Fruit fly (Drosophila melanogaster) ovary, adult (tissue): ENCODE data around the gene CG13949.

Source experiments
- CG17801 ChIP-seq: fragments of 200-800 bp; optimal IDR thresholded peaks from 2 replicates; lab custom pipeline; 2019; ENCODE audit warnings: missing biosample characterization, mild to moderate bottlenecking, missing genetic modification characterization, moderate library complexity; ENCODE audit not compliant: partially characterized antibody

The CG13949 gene

DNA sequence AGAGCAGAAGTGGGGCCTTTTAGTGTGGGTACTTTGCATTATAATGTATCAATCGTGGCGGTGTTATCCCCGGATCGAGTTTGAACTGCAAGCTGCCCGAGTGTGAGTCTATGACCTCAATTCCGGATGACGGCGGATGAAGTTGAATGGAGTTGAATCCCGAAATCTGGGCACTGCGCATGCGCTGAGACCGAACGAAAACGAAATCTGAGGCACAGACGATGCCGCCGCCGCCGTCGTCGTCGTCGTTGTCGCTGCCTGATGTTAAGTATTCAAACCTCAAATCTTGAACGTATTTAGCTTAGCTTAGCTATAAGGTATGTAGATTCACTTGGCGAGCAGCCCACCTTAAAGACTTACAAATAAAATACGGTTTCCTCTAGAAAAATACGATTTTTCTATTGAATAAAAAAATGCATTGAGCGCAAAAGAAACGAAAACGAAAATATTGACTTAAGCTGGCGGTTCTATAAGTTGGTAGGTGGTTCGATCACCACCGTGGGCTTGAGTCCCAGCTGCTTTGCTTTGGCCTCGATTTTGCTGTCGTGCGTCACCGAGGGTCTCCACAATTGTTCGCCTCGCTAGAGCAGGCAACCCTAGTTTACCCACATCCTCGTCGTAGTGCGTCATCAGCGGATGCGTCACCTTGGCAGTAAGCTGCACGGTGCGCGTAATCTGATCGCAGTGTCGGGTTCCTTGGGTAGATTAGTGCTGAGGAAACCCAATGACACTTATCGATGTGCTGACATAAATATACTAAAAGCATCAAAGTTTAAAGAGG is 18.8 kb downstream of the CG13949 start:
- TF ChIP-seq CG17801 (GFP tag; lab: Kevin White, UChicago): no peak

DNA sequence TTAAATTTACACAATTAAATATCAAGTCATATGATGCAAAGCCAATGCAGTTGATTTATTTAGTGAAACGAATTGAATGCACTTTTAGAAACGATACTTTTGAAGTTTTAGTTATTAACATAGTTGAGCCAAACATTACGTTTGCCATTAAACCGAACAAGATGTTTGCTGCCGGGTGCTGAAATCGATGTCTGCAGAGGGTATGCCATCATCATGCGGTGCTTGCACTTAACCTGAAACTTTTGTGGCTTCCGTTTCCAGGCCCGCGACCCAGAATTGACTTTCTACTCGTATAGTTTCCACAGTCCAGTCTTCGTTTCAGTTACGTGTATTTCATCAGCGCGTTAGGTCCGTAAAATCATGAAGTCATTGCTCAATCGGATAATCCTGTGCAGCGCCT is 21.9 kb downstream of the CG13949 start, which contains the start of gene ninaA:
Gene ninaA, plus strand, starts transcription at position 301 of the 400 bp plus-strand sequence.
- TF ChIP-seq CG17801 (GFP tag; lab: Kevin White, UChicago): no peak

DNA sequence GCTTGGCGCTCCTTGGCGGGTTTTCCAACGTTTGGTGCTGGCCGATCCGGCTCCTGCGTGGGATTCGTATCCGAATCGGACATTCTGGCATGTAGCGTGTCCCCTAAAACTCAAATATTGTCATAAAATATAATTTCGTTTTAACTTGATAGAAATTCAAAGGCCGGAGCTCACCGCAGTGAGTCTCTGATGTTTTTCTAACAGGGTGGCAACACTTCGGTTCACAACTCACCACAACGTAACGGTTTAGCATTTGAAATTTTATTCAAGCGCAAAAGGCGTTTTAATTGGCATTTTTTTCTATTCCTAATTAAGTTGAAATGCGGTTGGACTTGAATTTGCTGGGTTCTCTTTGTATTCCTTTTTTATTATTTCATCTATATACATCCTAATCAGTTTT is 29.8 kb downstream of the CG13949 start, which contains the start of gene CG15824:
Gene CG15824, minus strand, starts transcription at position 172 of the 400 bp plus-strand sequence.
- TF ChIP-seq CG17801 (GFP tag; lab: Kevin White, UChicago): no peak

DNA sequence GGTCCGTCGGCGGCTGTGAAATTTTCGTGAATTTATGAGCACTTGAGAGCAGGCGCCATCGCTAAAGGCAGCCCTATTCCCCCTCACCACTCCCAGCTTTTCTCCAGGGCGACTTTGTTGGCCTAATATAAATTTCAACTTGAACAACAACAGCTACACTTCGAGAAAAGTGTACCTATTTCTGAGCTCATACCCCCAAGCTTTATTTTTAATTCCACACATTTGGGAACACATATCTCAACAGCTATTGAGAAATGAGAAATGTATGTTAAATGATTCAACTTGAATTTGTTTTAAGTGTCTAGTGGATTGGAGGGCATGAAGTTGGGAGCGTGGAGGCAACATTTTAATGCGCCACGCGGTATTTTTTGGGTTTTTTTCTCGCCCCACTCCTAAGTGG is 31.6 kb downstream of the CG13949 start:
- no peak for TF ChIP-seq CG17801 (GFP tag; lab: Kevin White, UChicago)

DNA sequence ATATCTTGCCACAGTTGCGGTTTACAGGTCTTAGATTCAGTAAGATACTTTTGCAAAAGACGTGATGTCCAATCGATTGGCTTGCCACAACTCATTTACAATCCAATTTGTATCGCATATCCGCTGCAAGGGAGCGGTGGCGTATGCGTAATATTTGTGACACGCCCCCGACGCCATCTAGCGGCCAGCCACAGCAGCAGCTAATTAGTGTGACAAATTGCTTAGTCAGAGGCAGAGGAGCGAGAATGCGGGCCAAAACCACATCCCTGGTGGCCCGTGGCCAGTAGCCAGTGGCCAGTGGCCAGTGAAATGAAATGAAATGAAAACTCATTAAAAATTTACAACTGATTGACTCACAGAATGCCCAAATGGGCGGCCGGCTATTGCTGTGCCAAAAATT is 32.7 kb downstream of the CG13949 start:
- no peak for TF ChIP-seq CG17801 (GFP tag; lab: Kevin White, UChicago)

DNA sequence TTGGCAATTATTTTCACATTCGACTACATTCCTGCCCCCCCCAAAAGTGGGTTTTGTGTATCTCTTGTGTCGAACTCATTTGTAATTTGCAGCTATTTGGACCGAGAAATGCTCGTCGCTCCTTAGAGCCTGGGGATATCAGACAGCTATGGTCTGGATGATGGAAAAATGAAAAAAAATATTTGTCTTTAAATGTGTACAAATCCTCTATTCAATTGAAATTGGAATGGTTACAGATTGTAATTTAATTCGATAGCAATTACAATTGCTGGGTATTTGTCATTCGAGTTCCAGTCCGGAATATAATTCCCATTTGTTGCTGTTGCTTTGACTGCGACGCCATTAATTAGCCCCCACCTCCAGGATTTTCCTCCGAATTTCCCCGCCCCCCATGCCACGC is 34.7 kb downstream of the CG13949 start:
- no peak for TF ChIP-seq CG17801 (GFP tag; lab: Kevin White, UChicago)

DNA sequence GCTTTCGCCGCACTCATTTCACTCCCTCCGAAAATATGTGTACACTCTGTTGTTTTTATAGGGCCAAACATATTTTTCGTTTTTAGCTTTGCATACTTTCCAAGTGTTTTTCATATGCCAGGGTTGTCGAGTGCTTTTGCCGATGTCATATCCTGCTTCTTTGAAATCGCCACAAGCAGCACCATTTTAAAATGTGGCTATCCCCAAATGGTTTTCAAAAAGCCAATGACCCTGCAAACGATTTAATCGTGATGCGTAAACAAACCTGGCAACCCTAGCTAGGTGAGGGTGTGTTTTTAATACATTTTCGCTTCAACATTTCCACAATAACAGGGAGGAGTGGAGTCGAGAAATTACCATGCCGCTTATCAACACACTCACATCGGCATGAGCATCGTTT is 37.3 kb downstream of the CG13949 start:
- TF ChIP-seq CG17801 (GFP tag; lab: Kevin White, UChicago): no peak

DNA sequence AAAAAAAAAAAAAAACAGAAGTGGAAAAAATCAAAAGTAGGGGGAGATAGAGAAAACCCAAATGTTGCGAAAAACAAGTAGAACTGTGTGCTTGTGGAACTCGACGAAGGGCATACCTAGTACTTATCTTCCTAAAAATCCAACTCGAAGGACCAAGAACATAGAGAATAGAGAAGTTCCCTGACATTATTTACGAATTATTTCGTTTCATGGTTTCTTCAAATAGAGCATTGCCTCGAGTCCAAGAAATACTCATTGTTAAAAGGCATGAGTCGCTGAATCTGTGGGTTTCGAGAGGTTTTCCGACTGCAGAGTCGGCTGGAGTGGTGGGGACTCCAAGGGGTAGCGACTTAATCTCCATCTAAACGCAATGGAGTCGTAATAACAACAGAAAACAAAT is 38.0 kb downstream of the CG13949 start:
- TF ChIP-seq CG17801 (GFP tag; lab: Kevin White, UChicago): no peak

DNA sequence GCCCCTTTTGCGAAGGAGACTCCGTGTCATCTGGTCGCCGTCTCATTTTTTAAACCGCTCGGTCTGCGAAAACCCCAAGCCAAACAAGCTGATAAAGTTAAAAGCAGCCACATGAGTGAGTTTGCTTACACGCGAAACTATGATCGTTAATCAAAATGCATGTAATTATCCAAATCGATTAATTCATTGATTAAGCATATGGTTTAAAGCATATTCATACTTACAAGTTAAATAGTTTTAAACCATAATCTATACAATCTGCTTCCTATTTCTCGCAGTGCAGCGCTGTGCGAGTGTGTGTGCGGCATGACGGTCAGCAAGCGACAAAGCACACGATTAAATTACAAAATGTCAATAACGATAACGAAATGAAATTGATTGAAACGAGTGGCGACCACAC is 40.3 kb downstream of the CG13949 start:
- TF ChIP-seq CG17801 (GFP tag; lab: Kevin White, UChicago): no peak

DNA sequence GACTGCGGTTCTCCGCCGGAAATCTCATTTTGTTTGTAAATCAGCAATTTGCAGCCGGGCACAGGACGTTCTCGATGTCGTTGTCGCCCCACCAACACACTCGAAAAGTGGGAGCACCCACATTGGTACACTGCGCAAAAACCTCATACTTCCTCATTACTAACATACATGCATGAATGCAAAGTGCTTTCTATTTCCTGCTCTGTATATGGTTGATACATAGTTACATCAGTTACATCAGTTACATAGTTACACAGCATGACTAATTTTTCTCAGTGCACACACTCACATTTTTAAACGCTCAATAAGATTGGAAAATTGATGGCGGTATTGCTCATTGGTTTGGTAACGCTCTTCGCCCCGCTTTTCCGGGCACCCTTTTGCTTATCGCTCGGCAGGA is 42.0 kb downstream of the CG13949 start:
- TF ChIP-seq CG17801 (GFP tag; lab: Kevin White, UChicago): no peak

DNA sequence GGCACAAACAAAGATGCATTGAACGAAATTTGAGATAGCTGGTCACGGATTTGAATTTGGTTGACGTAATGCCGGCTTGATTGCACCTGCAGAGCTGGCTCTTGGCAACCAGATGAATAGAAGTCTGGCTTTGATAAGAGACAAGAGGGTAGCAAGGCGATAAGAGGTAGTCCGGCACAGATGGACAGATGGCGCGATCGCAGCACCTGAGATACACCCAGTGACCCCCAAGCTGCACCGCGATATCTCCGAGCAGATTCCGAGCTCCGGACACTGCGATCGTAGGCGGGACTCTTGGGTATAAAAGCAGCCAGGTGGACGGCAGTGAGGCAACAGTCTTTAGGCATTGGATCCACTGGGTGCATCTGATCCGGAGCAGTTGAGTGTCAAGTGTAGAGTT is 43.2 kb downstream of the CG13949 start, which contains the start of gene Lsp1beta:
Gene Lsp1beta, plus strand, starts transcription at position 185 of the 400 bp plus-strand sequence.
- TF ChIP-seq CG17801 (GFP tag; lab: Kevin White, UChicago): no peak

DNA sequence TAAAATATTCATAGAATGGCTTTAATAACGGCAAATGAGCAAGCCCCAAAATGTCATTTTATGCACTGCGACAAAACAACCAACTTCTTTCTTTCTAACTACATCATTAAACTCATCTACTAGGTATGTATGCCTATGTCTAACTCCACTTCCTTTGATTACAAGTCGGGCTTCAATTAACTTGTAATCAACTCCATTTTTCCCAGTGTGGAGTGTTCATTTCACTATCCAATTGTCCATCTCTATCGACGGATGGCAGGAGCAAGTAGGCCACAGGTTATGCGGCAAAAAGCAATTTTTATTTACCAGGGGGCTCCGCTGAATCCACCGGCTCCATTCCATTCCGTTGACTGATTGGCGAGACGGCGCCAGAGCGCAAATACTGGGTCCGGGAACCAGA is 48.6 kb downstream of the CG13949 start:
- TF ChIP-seq CG17801 (GFP tag; lab: Kevin White, UChicago): no peak
